Worm (Caenorhabditis elegans) whole organism, mixed stage, embryonic: Measurements from ENCODE around the gene C09B7.2.

Source experiments
- pha-4 ChIP-seq: fragments of 150-350 bp; optimal IDR thresholded peaks from 2 replicates; lab custom pipeline; 2018; ENCODE audit warnings: missing biosample characterization, missing genetic modification reagents, missing genetic modification characterization
- unc-62 ChIP-seq: fragments of 150-350 bp; optimal IDR thresholded peaks from 2 replicates; lab custom pipeline; 2014; ENCODE audit warnings: missing biosample characterization, missing genetic modification reagents, missing genetic modification characterization

ce11 chrX:2696563-2696962, 28.6 kb downstream of the C09B7.2 start:
- TF ChIP-seq unc-62 (no peak), pha-4 (no peak)
